ENCODE assay signal across 1 fruit fly cellular context in genomic region chr3L:11276020-11276419, dm6.
TF ChIP-seq lines count a peak whose summit lies in the region.

No protein-coding gene starts in this region.

TF ChIP-seq in whole organism, embryonic, 481 proteins besides CTCF, POLR2A, EP300 and RAD21 (continued from another document):
- TF ChIP-seq HHEX (GFP tag; optimal IDR thresholded peaks at IDR 0.05; lab: Kevin White, UChicago) (peak; percentile 1), CG15514 (GFP tag; optimal IDR thresholded peaks at IDR 0.05; lab: Kevin White, UChicago) (peak; percentile 12), PHDP (tag; optimal IDR thresholded peaks at IDR 0.05; lab: Kevin White, UChicago) (peak; percentile 7), HLH4C (GFP tag; IDR thresholded peaks at IDR 0.05; lab: Robert Waterston, UW; ENCODE audit: partially characterized antibody) (no peak), CG2678 (tag; optimal IDR thresholded peaks at IDR 0.05; lab: Kevin White, UChicago) (peak; percentile 21), dmrt99B (tag; optimal IDR thresholded peaks at IDR 0.05; lab: Kevin White, UChicago) (peak; percentile 4), fru (optimal IDR thresholded peaks at IDR 0.05; lab: Kevin White, UChicago) (no peak), Aef1 (GFP tag; IDR thresholded peaks at IDR 0.05; lab: Robert Waterston, UW) (0 out of 3 replicates have a peak, but pooled peaks have one; percentile 11), Nf-YB (GFP tag; optimal IDR thresholded peaks at IDR 0.05; lab: Kevin White, UChicago) (no peak), zen2 (GFP tag; IDR thresholded peaks at IDR 0.05; lab: Robert Waterston, UW; ENCODE audit: partially characterized antibody) (no peak), sim (GFP tag; IDR thresholded peaks at IDR 0.05; lab: Robert Waterston, UW) (0 out of 2 replicates have a peak, but pooled peaks have one; percentile 35), unpg (GFP tag; optimal IDR thresholded peaks at IDR 0.05; lab: Kevin White, UChicago) (peak; percentile 20), dati (GFP tag; IDR thresholded peaks at IDR 0.05; lab: Robert Waterston, UW) (no peak), CG31441 (GFP tag; IDR thresholded peaks at IDR 0.05; lab: Robert Waterston, UW) (no peak), CG33557 (GFP tag; optimal IDR thresholded peaks at IDR 0.05; lab: Kevin White, UChicago) (peak; percentile 57), CG12104 (GFP tag; optimal IDR thresholded peaks at IDR 0.05; lab: Kevin White, UChicago) (peak; percentile 16), Oli (tag; optimal IDR thresholded peaks at IDR 0.05; lab: Kevin White, UChicago) (peak; percentile 9), CG2199 (GFP tag; IDR thresholded peaks at IDR 0.05; lab: Robert Waterston, UW) (peak; percentile 87; the same call in 2 of the 3 replicates), hkb (optimal IDR thresholded peaks at IDR 0.05; lab: Kevin White, UChicago) (no peak), hkb (GFP tag; IDR thresholded peaks at IDR 0.05; lab: Robert Waterston, UW) (0 out of 2 replicates have a peak, but pooled peaks have one; percentile 13), usp (GFP tag; optimal IDR thresholded peaks at IDR 0.05; lab: Kevin White, UChicago) (no peak), lilli (GFP tag; optimal IDR thresholded peaks at IDR 0.05; lab: Kevin White, UChicago) (peak; percentile 12), rib (GFP tag; IDR thresholded peaks at IDR 0.05; lab: Robert Waterston, UW) (0 out of 2 replicates have a peak, but pooled peaks have one; percentile 25), dmrt11E (tag; optimal IDR thresholded peaks at IDR 0.05; lab: Kevin White, UChicago) (peak; percentile 14), dimm (GFP tag; IDR thresholded peaks at IDR 0.05; lab: Robert Waterston, UW) (0 out of 2 replicates have a peak, but pooled peaks have one; percentile 14), Rfx (GFP tag; IDR thresholded peaks at IDR 0.05; lab: Robert Waterston, UW) (0 out of 2 replicates have a peak, but pooled peaks have one; percentile 24), Ptx1 (GFP tag; IDR thresholded peaks at IDR 0.05; lab: Robert Waterston, UW) (peak; percentile 23; the same call in 1 of the 2 replicates), lov (optimal IDR thresholded peaks at IDR 0.05; lab: Kevin White, UChicago) (no peak), lov (GFP tag; IDR thresholded peaks at IDR 0.05; lab: Robert Waterston, UW) (0 out of 3 replicates have a peak, but pooled peaks have one; percentile 10), gsb-n (tag; optimal IDR thresholded peaks at IDR 0.05; lab: Kevin White, UChicago) (peak; percentile 2), row (GFP tag; IDR thresholded peaks at IDR 0.05; lab: Robert Waterston, UW) (peak; percentile 34; the same call in 1 of the 3 replicates), CG7987 (GFP tag; optimal IDR thresholded peaks at IDR 0.05; lab: Kevin White, UChicago) (no peak), Dad (GFP tag; optimal IDR thresholded peaks at IDR 0.05; lab: Kevin White, UChicago) (no peak), seq (GFP tag; IDR thresholded peaks at IDR 0.05; lab: Robert Waterston, UW) (no peak), CG13894 (tag; optimal IDR thresholded peaks at IDR 0.05; lab: Kevin White, UChicago) (peak; percentile 10), Meics (GFP tag; optimal IDR thresholded peaks at IDR 0.05; lab: Kevin White, UChicago) (peak; percentile 20), CG2120 (GFP tag; optimal IDR thresholded peaks at IDR 0.05; lab: Kevin White, UChicago) (peak; percentile 16)
TF ChIP-seq in whole organism, embryonic: peak in this region for 41.
